Fruit fly (Drosophila melanogaster): ENCODE results near the gene Pgant2.

DNA sequence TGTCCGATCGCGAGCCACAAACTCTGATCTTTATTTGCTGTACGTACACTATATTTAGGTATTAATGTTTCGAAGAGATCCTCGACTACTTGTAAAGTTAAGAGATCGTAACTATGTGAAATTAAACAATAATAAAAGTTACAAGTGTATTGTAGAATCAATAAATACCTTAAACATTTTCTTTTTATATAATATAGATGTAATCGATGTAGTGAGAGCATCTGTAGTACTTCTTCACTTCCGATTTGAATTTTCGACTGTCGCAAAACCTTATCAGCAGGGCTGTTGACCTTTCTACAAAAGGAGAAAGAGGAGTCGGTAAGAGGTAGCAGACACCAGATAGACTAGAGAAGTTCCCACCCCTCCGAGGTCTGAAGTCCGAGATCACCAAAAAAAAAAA, 48.6 kb upstream of the Pgant2 start:
- TF ChIP-seq psq (optimal IDR thresholded peaks at IDR 0.05): no peak
- no peak for TF ChIP-seq usp (GFP tag; optimal IDR thresholded peaks at IDR 0.05)
- TF ChIP-seq EcR (GFP tag; optimal IDR thresholded peaks at IDR 0.05): no peak
